Fruit fly (Drosophila melanogaster): ENCODE results near the gene Prp31.
A peak's percentile ranks its signal among the peaks of the same experiment; 100 is the strongest.

Gene Prp31

dm6 chr3L:15142004-15142890 is 16.7 kb upstream of the Prp31 start, which contains the start of gene Pdi:
TSS of gene Pdi (minus strand) at chr3L:15142840.
- TF ChIP-seq CG17801 (GFP tag; optimal IDR thresholded peaks at IDR 0.05; ENCODE audit: partially characterized antibody): no peak

DNA sequence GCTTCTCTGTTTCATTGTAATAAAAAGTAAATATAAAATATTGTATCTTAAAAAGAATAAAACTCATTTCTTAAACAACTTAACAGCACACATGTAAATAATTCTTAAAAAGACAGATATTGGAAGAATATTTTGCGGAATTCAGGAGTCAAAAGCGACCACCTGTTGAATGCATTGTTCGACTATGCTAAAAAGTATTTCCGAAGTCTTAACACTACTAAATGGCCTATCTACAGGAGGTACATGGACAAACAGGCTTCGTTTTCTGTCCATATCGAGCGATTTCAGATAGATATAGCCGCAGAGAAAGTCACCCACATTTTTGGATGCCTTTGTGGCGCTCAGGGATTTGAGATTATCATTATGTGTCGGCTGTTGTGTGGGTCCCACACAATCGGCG is 15.8 kb upstream of the Prp31 start:
- no peak for TF ChIP-seq CG17801 (GFP tag; optimal IDR thresholded peaks at IDR 0.05; ENCODE audit: partially characterized antibody)

DNA sequence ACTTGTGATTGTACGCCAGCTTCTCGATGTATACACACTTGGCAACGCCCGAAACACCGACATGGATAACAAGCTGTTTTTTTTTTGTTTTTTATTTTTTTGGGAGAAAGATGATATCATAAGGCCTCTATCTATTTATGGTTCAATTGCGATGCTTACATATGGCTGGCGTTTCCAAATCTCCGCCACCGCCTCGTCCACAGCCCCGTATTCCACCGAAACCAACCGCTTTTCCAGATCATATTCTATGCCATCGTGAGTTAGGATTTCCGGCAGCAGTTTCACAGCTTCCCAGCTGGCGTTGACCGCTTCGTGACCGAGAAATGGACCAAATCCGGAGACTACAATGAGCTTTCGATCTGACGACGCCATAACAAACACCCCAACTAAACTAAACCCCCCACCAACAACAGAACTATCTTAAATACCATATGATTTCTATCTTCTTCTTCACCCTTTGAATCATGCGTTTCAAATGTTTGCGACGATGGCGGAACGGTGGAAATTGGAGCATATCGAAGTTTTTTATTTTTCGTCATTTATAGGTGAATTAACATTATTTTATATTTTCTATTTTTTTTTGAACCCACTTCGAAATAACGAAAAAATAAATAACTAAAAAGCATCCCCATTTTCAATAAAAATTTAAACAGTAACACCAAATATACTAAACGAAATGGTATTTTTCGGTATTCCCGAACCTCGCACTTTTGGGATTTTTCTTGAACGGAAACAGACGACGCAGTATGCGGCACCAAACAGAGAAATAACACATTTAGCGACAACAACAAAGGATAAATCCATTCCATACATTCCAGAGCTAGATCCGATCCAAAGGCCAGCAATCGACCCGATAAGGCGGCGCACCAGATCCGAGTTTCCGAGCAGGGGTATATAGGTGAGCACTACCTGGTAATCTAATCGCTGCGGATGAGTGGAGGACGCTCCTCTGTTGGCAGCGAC is 15.0 kb upstream of the Prp31 start, which contains the start of the genes CG32147 and Pex3:
Gene CG32147, minus strand, starts transcription at position 422 of the 963 bp plus-strand sequence.
Gene Pex3, plus strand, starts transcription at position 718 of the 963 bp plus-strand sequence.
- peak; percentile 0 for TF ChIP-seq CG17801 (GFP tag; optimal IDR thresholded peaks at IDR 0.05; ENCODE audit: partially characterized antibody)

DNA sequence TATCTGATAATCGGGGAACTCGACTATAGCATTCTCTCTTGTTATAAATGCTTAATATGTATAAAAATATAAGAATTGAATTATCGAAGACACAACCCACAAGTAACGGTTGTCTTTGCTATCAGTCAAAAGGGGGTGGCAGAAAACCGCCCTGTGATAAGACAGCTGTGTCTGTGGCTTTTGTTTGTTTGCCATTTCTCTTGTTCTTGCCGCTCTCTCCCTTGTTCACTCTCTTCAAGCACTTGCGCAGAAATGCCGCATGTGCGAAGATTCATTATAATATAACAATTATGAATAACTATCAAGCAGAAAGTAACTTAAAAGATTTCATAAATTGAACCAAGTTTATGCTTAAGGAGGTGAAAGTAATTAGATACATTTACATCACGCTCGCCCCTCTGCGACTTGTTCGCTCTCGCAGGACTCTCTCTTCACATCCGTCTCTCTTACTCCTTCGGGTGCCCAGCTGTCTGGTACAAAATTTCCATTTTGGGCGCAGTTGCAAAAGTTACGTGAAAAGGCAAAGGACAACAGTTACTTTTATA is 12.2 kb upstream of the Prp31 start, which contains the start of gene FucTA:
Gene FucTA, plus strand, starts transcription at position 495 of the 545 bp plus-strand sequence.
- no peak for TF ChIP-seq CG17801 (GFP tag; optimal IDR thresholded peaks at IDR 0.05; ENCODE audit: partially characterized antibody)

- no peak for TF ChIP-seq CG17801 (GFP tag; optimal IDR thresholded peaks at IDR 0.05; ENCODE audit: partially characterized antibody)
Measured at dm6 chr3L:15150028-15150427, 8.9 kb upstream of the Prp31 start.

- TF ChIP-seq CG17801 (GFP tag; optimal IDR thresholded peaks at IDR 0.05; ENCODE audit: partially characterized antibody): peak; percentile 19
Measured at dm6 chr3L:15161549-15161948, 2.6 kb downstream of the Prp31 start, which contains the start of gene CG6878. TSS of gene CG6878 (plus strand) at chr3L:15161817.

- TF ChIP-seq CG17801 (GFP tag; optimal IDR thresholded peaks at IDR 0.05; ENCODE audit: partially characterized antibody): no peak
Measured at dm6 chr3L:15162005-15162404, 3.1 kb downstream of the Prp31 start.

DNA sequence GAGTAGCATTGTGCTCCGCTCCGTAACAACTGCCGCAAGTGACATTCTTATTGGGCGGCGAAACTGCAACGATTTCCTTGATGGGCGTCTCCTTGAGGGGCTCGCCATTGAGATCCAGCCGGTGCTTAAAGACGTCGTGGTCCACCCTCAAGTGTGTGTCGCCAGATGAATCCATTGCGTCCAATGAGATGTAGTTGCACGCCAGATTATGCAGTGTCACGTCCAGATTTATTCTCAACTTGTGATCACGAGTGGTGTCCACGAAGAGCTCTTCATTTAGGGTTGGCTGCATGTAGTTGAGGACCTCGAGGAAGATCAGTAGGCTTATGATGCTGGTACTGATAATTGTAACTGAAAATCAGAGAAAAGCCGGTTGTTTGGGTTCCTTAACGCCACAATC is 4.1 kb downstream of the Prp31 start:
- no peak for TF ChIP-seq CG17801 (GFP tag; optimal IDR thresholded peaks at IDR 0.05; ENCODE audit: partially characterized antibody)

dm6 chr3L:15163414-15163813 is 4.5 kb downstream of the Prp31 start, which contains the start of gene CG7011:
TSS of gene CG7011 (minus strand) at chr3L:15163628.
- no peak for TF ChIP-seq CG17801 (GFP tag; optimal IDR thresholded peaks at IDR 0.05; ENCODE audit: partially characterized antibody)

- no peak for TF ChIP-seq CG17801 (GFP tag; optimal IDR thresholded peaks at IDR 0.05; ENCODE audit: partially characterized antibody)
Measured at dm6 chr3L:15169010-15169409, 10.1 kb downstream of the Prp31 start.

dm6 chr3L:15169795-15170194 is 10.9 kb downstream of the Prp31 start:
- no peak for TF ChIP-seq CG17801 (GFP tag; optimal IDR thresholded peaks at IDR 0.05; ENCODE audit: partially characterized antibody)

DNA sequence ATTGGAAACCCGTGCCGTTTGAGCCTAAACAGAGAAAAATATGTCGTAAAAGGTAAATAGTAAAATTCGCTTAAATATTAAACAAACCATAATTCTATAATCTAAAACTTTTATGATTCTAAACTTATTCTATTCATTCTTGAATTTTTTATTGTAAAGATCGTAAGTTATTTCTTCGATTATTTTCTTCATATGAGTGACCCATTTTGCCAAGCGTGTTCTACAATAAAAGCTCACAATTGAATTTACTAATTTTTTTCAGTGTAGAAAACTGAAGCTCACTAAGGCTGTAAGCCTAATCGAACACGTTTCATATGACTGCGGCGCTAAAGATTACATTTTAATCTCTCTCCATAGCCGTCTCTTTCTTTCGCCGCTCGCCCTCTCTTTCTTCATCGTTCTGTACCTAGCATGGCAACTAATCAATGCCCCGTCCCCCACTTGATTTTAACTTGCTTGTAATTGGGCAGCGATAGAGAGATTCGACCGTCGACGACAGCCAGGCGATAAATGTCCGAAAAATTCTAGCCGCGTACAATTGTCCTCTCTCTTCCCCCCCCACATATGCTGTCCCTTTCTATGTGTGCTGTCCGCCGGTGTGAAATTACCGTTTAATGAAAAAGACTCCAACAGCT is 13.0 kb downstream of the Prp31 start:
- TF ChIP-seq CG17801 (GFP tag; optimal IDR thresholded peaks at IDR 0.05; ENCODE audit: partially characterized antibody): no peak

- no peak for TF ChIP-seq CG17801 (GFP tag; optimal IDR thresholded peaks at IDR 0.05; ENCODE audit: partially characterized antibody)
Measured at dm6 chr3L:15172404-15173055, 13.6 kb downstream of the Prp31 start.

- TF ChIP-seq CG17801 (GFP tag; optimal IDR thresholded peaks at IDR 0.05; ENCODE audit: partially characterized antibody): no peak
Measured at dm6 chr3L:15174086-15174485, 15.2 kb downstream of the Prp31 start.

Data from ovary, adult (tissue).